Fruit fly (Drosophila melanogaster): ENCODE results near the gene CG12594.

CG12594 gene

DNA sequence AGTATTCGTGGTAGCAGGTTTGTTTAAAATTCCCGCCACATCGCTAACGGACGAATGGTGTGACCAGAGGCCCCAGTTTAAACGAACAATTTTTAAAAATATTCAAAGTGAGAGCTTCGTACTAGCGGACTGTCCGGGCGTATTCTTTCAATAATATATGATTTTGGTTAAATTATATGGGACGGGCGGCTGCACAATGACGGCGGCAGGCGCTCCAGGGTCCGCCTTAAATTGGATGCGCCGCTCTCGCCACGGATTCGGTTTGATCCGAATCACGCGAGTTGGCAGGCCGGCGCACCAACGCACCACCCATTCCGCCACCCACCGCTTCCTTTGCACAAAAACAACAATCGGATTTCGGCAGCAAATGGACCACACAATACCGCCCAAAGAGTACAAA, 13.8 kb downstream of the CG12594 start, which contains the start of gene CG14721:
Gene CG14721, plus strand, starts transcription at position 111 of the 400 bp plus-strand sequence.
- TF ChIP-seq ey (GFP tag; optimal IDR thresholded peaks at IDR 0.05), result peak; percentile 6
- no peak for TF ChIP-seq brk (GFP tag; optimal IDR thresholded peaks at IDR 0.05)
- TF ChIP-seq rgr (GFP tag; optimal IDR thresholded peaks at IDR 0.05), result no peak

DNA sequence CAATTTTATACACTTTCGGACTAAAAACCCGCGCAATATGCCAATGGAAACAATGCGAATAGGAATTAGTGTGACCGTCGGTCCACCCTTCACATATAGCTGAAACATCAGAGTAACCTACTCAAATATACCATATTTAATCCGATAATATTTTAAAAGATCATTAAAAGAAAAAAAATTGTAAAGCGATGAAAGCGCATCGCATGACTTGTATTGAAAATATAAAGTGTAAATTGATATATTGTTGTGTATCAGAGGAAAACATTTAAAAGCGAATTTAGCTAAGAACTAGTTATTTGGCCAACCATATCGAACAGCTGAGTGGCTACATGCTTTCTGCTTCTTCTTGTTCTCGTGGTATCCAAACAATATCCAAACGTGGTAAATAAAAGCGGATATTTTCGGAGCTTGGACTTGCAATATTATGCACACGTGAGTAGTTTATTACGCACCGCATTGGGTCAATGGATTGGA, 20.2 kb downstream of the CG12594 start, which contains the start of the genes Blm and CG14722:
Gene Blm, minus strand, starts transcription at position 54 of the 474 bp plus-strand sequence.
Gene CG14722, plus strand, starts transcription at position 161 of the 474 bp plus-strand sequence.
- TF ChIP-seq Rel (GFP tag; optimal IDR thresholded peaks at IDR 0.05) (no peak), Rel (tag; optimal IDR thresholded peaks at IDR 0.05) (peak; percentile 1), OdsH (GFP tag; optimal IDR thresholded peaks at IDR 0.05) (no peak), Myc (optimal IDR thresholded peaks at IDR 0.05) (peak; percentile 73)

DNA sequence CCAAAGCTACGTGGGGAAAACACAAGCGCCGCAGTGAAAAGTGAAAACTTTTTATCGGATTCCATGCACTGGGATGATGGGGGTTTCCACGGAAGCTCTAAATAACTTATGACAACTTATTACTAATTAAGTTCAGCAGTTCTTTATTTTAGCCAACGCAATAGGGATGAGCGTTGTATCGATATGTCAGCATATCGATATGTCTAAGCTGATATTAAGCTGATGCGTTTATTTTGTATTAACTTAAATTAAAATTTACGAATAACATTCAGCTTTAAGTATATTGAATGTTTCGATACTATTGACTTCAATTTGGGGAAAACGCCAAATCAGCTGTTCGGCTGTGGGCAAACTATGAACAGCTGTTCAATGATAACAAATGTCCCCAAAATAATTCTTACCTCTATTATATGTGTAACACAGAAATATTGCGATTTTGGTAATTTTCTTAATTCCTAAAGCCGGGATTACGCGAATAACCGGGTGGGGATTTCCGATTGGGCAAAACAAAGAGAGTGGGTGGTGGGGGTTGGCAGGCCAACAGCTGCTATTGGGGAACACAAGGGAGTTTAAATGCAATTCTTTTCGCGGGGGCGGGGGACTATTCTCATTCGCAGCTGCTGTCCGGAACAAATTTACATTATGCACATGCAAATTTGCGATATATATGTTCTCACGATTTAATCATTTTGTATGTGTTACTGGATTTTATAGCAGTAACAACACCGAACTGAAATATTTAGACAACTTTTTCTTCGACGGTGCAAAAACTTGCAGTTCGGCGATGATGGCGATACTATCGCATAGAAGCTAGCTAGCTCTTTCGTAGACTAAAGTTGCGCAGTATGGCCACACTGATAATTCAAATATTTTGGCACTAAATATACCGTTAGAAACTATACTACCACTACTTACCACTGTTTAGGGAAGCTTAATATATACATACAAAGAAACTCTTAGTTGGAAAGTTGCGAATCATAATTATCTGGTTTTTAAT, 28.1 kb downstream of the CG12594 start, which contains the start of gene CG6923:
Gene CG6923, minus strand, starts transcription at position 733 of the 997 bp plus-strand sequence.
- TF ChIP-seq foxo (GFP tag; optimal IDR thresholded peaks at IDR 0.05), result peak in 1 of 2 experiments; percentile 3
- no peak for TF ChIP-seq Rel (GFP tag; optimal IDR thresholded peaks at IDR 0.05)
- TF ChIP-seq Rel (tag; optimal IDR thresholded peaks at IDR 0.05), result peak; percentile 73
- TF ChIP-seq Myc (optimal IDR thresholded peaks at IDR 0.05), result peak; percentile 24
- no peak for TF ChIP-seq sage (GFP tag; optimal IDR thresholded peaks at IDR 0.05)
- peak; percentile 2 for TF ChIP-seq Hr83 (GFP tag; optimal IDR thresholded peaks at IDR 0.05; ENCODE audit: poor library complexity, severe bottlenecking)

DNA sequence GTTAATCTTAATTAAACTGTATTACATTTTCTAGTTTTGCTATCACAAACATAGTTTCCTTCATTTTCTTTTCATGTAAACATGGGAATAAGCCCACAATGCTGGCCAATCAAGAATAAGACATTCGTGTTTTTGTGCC, 28.6 kb downstream of the CG12594 start, which contains the start of gene CG43062:
Gene CG43062, plus strand, starts transcription at position 40 of the 139 bp plus-strand sequence.
- TF ChIP-seq Dif (GFP tag; optimal IDR thresholded peaks at IDR 0.05; ENCODE audit: partially characterized antibody), result no peak
- TF ChIP-seq dmrt93B (GFP tag; optimal IDR thresholded peaks at IDR 0.05), result no peak
- no peak for TF ChIP-seq brk (GFP tag; optimal IDR thresholded peaks at IDR 0.05)
- TF ChIP-seq Hr83 (GFP tag; optimal IDR thresholded peaks at IDR 0.05; ENCODE audit: poor library complexity, severe bottlenecking), result no peak
- no peak for TF ChIP-seq dl (GFP tag; optimal IDR thresholded peaks at IDR 0.05; ENCODE audit: insufficient read depth in 1 of 2, partially characterized antibody in 2 of 2)
- no peak for TF ChIP-seq sage (GFP tag; optimal IDR thresholded peaks at IDR 0.05)

DNA sequence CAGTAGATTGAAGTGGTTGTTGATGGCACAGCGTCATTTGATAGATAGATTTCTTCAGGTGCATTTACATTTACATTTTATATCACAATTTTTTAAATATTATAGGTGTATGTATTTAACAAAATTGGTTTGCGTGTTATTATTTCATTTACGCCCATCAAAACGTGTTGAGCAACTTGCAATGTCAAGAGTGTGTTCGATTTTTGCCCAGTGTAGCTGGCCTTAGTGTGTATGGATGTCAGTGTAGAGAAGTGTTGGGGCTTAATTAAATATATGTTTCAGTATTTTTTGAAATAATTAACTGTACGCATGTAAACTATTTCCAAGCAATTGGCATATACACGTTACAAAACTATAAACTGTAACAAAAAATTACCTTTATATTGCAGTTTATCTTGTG, 30.2 kb downstream of the CG12594 start:
- TF ChIP-seq GATAd (GFP tag; optimal IDR thresholded peaks at IDR 0.05) (no peak), Jra (GFP tag; optimal IDR thresholded peaks at IDR 0.05) (no peak), ey (GFP tag; optimal IDR thresholded peaks at IDR 0.05) (no peak), h (GFP tag; optimal IDR thresholded peaks at IDR 0.05) (peak; percentile 5), rgr (GFP tag; optimal IDR thresholded peaks at IDR 0.05) (peak; percentile 15)

DNA sequence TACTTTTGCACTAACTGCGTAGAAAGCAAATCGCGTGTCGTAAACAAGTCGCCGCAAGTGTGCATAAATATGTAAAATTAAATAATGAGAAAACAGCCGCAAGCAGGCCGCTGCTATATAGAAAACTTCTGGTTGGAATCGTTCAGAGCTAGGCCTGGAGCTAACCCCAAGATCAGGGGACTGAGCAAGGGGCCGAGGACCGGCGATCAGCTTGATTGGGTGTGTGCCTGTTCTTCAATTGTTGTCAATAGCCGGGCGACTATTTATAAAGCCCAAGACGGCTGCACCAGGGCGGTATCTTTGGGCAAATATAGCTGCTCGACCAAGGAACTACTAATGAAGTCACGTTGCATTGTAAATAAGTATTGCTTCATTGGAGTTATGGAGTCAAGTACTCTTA, 35.2 kb downstream of the CG12594 start:
- TF ChIP-seq woc (GFP tag; optimal IDR thresholded peaks at IDR 0.05), result no peak
- TF ChIP-seq dsf (GFP tag; optimal IDR thresholded peaks at IDR 0.05; ENCODE audit: borderline replicate concordance), result no peak
- no peak for TF ChIP-seq CrebA (GFP tag; optimal IDR thresholded peaks at IDR 0.05; ENCODE audit: borderline replicate concordance)
- no peak for TF ChIP-seq rgr (GFP tag; optimal IDR thresholded peaks at IDR 0.05)
- TF ChIP-seq Jra (GFP tag; optimal IDR thresholded peaks at IDR 0.05), result no peak
- TF ChIP-seq OdsH (GFP tag; optimal IDR thresholded peaks at IDR 0.05), result no peak
- TF ChIP-seq br (GFP tag; optimal IDR thresholded peaks at IDR 0.05), result no peak
- no peak for TF ChIP-seq h (GFP tag; optimal IDR thresholded peaks at IDR 0.05)
- TF ChIP-seq Dif (GFP tag; optimal IDR thresholded peaks at IDR 0.05; ENCODE audit: partially characterized antibody), result no peak
- TF ChIP-seq Hr83 (GFP tag; optimal IDR thresholded peaks at IDR 0.05; ENCODE audit: poor library complexity, severe bottlenecking), result no peak

DNA sequence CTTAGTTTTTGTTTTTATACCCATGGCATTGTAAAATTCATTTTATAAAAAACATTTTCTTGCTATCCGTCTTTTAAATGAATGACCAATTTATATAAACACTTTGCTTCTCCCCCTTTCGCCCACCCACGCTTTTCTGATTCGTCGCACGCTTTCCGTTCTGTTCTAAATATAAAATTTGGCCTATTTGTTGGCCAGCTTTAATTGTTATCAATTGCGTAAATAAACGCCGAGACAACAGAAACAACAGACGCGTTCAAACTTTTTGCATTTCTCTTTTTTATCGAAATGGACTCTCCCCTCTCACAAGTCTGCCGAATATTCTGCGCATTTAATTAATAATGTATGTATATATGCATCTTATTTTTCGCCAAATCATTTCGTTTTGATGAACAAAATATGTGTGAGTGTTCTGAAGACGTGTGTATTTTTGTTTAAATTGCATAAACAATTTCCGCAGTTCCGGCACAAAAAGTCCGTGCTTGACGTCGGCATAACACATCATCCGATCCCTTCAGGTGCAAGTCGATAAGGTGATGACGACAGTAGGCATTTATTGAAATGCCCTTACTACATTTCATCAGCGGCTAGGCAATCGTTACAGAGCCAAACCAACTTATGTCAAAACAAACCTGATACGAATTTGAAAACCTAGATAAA, 35.8 kb downstream of the CG12594 start:
- TF ChIP-seq h (GFP tag; optimal IDR thresholded peaks at IDR 0.05) (peak; percentile 26), jim (GFP tag; optimal IDR thresholded peaks at IDR 0.05) (no peak), Hr83 (GFP tag; optimal IDR thresholded peaks at IDR 0.05; ENCODE audit: poor library complexity, severe bottlenecking) (peak; percentile 26)

Measured in whole organism, wandering third instar larva.